Worm (Caenorhabditis elegans): Measurements from ENCODE around the gene lon-3.

Gene lon-3

DNA sequence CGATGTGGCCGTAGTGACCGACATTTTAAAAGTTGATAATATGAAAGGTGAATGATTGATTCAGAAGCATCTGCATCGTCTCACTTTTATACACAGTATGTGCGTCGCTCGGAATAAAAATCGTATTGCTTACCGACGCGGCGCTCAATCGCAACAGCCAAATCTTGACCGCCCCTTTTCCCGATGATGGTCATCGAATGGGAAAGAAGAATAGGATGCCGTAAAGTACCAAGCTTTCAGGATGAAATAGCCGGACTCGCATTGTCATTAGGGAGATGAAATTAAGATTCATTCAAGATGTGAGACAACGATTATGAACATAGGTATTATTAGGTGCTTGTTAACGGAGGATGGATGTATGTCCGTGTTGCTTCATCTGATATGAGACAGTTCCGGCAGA lies at the start of gene lon-3:
Gene lon-3, minus strand, starts transcription at position 101 of the 400 bp plus-strand sequence.
- no peak for TF ChIP-seq drap-1 (GFP tag; optimal IDR thresholded peaks at IDR 0.05)
- TF ChIP-seq nhr-12 (tag; optimal IDR thresholded peaks at IDR 0.05) = no peak
- TF ChIP-seq nhr-28 (tag; optimal IDR thresholded peaks at IDR 0.05) = no peak
- TF ChIP-seq mls-2 (tag; optimal IDR thresholded peaks at IDR 0.05) = no peak
- TF ChIP-seq elt-1 (tag; optimal IDR thresholded peaks at IDR 0.05; ENCODE audit: borderline replicate concordance, insufficient read depth) = peak; percentile 58

DNA sequence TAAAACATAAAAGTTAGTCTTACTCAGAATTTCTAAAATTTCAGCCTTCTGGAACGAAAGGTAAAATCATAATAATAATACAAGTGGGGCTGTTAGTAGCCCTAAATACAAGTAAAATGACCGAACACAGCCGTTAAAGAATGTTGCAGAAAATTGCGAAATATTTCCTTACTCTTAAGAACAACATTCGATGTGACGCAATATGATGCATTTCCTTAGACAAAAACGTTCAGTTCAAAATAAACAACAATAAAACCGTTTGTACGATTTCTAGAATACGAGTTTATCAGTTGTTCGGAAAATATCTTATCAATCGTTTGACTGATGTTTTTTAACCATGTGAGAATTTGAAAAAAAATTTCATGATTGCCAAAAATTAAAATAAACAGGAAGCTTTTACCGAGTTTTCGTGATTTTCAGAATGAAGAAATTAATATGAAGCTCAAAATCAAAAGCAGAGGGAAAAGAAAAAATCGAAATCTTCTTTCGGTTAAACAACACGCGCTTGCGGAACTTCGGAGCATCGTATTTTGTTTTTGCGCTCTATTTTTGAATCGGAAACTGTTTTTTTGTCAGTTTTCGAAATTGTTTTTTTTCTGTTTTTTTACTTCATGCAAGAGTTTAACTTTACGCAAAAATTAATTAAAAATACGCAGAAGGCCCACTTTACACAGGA lies 47.5 kb upstream of the lon-3 start:
- TF ChIP-seq M03D4.4 (tag; optimal IDR thresholded peaks at IDR 0.05) (no peak), ceh-43 (GFP tag; optimal IDR thresholded peaks at IDR 0.05) (no peak), zip-8 (tag; optimal IDR thresholded peaks at IDR 0.05) (peak; percentile 56)

DNA sequence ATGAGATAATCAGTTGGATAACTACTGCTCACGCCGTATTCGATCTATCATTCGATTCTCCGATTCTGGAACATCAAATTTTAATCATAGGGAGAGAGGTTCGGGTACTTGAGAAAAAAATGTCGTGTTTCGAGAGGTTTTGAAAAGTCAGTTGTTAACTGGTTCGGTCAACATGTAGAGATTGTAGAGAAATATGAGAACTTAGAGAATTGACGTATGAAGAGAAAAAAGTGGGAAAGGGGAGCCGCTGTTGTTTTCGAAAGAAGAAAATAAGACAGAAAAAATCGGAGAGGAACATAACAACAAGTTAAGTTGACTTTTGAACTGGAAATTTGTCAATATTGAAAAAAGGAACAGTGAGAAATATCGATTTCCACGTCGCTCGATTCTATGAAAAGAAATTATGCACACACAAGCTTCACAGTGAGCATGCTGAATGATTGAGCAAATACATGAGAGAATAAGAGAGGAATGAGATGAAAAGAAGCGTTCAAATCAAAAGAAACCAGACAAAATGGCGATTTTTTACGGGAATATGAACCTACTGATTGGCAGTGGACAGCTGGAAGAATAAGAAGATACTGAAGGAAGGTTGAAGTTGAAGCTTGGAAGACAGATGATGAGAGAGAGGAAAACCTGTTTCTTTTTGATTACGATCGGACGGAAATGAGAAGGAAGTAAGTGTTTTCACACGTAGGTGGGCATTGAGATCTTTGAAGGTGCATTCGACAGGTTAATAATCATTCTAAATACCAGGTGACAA lies 46.7 kb upstream of the lon-3 start, which contains the start of the genes T04H1.13, slfl-5 and rad-50:
Gene T04H1.13, minus strand, starts transcription at position 51 of the 763 bp plus-strand sequence.
Gene slfl-5, minus strand, starts transcription at position 65 of the 763 bp plus-strand sequence.
Gene rad-50, plus strand, starts transcription at position 667 of the 763 bp plus-strand sequence.
- TF ChIP-seq ztf-11 (tag; optimal IDR thresholded peaks at IDR 0.05) (no peak), flh-1 (GFP tag; optimal IDR thresholded peaks at IDR 0.05) (no peak), ceh-43 (GFP tag; optimal IDR thresholded peaks at IDR 0.05) (no peak), ceh-83 (GFP tag; optimal IDR thresholded peaks at IDR 0.05) (no peak), nhr-12 (tag; optimal IDR thresholded peaks at IDR 0.05) (no peak), mep-1 (tag; optimal IDR thresholded peaks at IDR 0.05) (no peak), M03D4.4 (tag; optimal IDR thresholded peaks at IDR 0.05) (no peak), pha-4 (tag; optimal IDR thresholded peaks at IDR 0.05) (no peak), lsy-2 (tag; optimal IDR thresholded peaks at IDR 0.05) (no peak), hlh-1 (tag; optimal IDR thresholded peaks at IDR 0.05) (no peak), unc-120 (tag; optimal IDR thresholded peaks at IDR 0.05; ENCODE audit: poor library complexity, severe bottlenecking) (no peak)

DNA sequence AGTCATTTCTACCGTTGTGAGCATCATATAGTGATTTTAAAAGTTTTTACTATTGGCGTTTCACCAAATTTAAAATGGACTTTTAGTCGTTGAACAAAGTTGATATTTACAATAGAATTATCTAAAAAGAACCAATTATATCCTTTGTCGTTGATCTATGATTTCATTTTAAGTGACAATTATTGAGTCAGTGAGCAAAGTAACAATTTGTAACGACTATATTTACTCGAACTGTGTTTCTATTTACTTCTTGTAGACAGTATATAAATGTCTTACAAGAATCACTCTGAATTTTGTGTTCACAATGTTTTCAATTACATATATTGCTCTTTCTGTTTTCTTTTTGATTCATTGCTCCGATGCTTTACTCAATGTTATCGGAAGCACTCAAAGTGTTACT lies 42.7 kb upstream of the lon-3 start, which contains the start of gene ttr-22:
Gene ttr-22, plus strand, starts transcription at position 301 of the 400 bp plus-strand sequence.
- TF ChIP-seq ceh-83 (GFP tag; optimal IDR thresholded peaks at IDR 0.05) (no peak), M03D4.4 (tag; optimal IDR thresholded peaks at IDR 0.05) (no peak), drap-1 (GFP tag; optimal IDR thresholded peaks at IDR 0.05) (no peak), unc-39 (tag; optimal IDR thresholded peaks at IDR 0.05) (no peak), elt-1 (tag; optimal IDR thresholded peaks at IDR 0.05; ENCODE audit: borderline replicate concordance, insufficient read depth) (no peak), nhr-237 (tag; optimal IDR thresholded peaks at IDR 0.05) (no peak), nhr-12 (tag; optimal IDR thresholded peaks at IDR 0.05) (no peak), ceh-43 (GFP tag; optimal IDR thresholded peaks at IDR 0.05) (no peak), ztf-11 (tag; optimal IDR thresholded peaks at IDR 0.05) (no peak), flh-1 (GFP tag; optimal IDR thresholded peaks at IDR 0.05) (no peak), unc-62 (GFP tag; optimal IDR thresholded peaks at IDR 0.05) (no peak), lin-32 (GFP tag; optimal IDR thresholded peaks at IDR 0.05) (no peak), sptf-1 (tag; optimal IDR thresholded peaks at IDR 0.05) (no peak), nhr-28 (tag; optimal IDR thresholded peaks at IDR 0.05) (no peak), mls-2 (tag; optimal IDR thresholded peaks at IDR 0.05) (no peak), ham-2 (GFP tag; optimal IDR thresholded peaks at IDR 0.05) (no peak), pha-4 (tag; optimal IDR thresholded peaks at IDR 0.05) (no peak), tbx-8 (GFP tag; optimal IDR thresholded peaks at IDR 0.05) (no peak)

DNA sequence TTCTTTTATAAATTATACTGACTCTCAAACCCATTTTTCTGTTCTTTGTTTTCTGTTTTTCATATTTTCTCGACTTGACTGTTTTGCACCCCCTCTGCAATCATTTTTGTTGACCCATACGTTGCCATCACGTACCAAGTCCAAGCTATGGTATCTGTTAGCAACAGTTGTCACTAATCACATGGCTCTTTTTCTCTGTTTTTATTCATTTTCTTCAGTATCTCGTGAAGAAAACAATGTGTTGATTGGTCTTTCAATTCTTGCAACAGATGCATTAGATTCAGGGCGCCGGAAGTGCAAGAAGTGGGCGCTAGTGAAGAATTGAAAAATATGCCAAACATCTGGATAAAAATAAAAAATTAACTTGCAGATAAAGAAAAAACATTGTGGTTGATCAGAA lies 37.1 kb upstream of the lon-3 start:
- TF ChIP-seq elt-1 (tag; optimal IDR thresholded peaks at IDR 0.05; ENCODE audit: borderline replicate concordance, insufficient read depth) (no peak), flh-1 (GFP tag; optimal IDR thresholded peaks at IDR 0.05) (no peak), sptf-1 (tag; optimal IDR thresholded peaks at IDR 0.05) (no peak), hlh-1 (tag; optimal IDR thresholded peaks at IDR 0.05) (peak; percentile 81), nhr-28 (tag; optimal IDR thresholded peaks at IDR 0.05) (no peak), unc-120 (tag; optimal IDR thresholded peaks at IDR 0.05; ENCODE audit: poor library complexity, severe bottlenecking) (peak; percentile 35), bed-3 (GFP tag; optimal IDR thresholded peaks at IDR 0.05) (no peak)

Data from whole organism, mixed stage, embryonic.